Fruit fly (Drosophila melanogaster): ENCODE measurements around the gene CG32071.

The CG32071 gene

DNA sequence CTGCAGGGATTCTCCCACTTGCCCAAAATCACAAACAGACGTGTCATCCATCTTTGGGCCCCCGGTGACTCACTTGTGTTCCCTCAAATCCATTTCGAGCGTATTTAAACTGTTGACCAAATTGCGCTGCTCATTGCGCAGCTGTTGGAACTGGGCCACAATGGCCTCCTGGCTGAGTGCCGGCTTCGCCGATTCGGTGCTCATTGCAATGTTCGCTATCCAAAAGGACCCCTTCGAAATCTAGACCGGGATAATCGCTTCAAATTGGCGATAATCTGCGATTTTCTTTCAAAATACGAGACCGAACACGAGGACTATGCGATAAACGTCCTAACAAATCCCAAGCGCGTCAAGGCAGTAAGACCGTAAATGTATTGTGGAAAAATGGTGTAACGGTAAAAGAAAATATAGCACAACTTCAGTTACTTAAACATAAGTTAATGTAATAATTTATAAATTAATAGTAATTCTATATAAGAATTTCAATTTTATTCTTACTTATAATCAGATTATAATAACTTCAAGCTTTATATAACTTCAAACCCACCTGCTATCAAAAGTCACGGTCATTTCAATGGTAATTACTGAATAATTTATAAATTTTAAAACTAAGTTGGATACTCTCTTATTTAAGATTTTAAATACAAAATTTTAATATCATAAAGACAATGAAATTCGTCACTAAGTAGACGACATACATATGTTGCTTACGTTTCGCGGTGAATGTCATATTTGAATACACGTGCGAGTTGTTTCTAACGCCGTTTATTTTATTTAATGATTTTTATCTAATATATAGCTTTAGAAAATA, 29.4 kb downstream of the CG32071 start, which contains the start of the genes Pfdn2 and Noc1 (continued):
- peak; percentile 86 for TF ChIP-seq MESR4 (GFP tag; optimal IDR thresholded peaks at IDR 0.05)
- TF ChIP-seq CG33557 (GFP tag; optimal IDR thresholded peaks at IDR 0.05) = peak; percentile 30
- TF ChIP-seq CG10959 (GFP tag; IDR thresholded peaks at IDR 0.05) = no peak
- TF ChIP-seq BEAF-32 (GFP tag; optimal IDR thresholded peaks at IDR 0.05) = peak; percentile 16
- no peak for TF ChIP-seq seq (GFP tag; IDR thresholded peaks at IDR 0.05)
- TF ChIP-seq tll (GFP tag; optimal IDR thresholded peaks at IDR 0.05) = no peak
- no peak for TF ChIP-seq stwl (tag; optimal IDR thresholded peaks at IDR 0.05)
- peak; percentile 54 for TF ChIP-seq CG12155 (GFP tag; optimal IDR thresholded peaks at IDR 0.05)
- no peak for TF ChIP-seq CG7963 (GFP tag; IDR thresholded peaks at IDR 0.05; ENCODE audit: partially characterized antibody)
- no peak for TF ChIP-seq CG1792 (GFP tag; optimal IDR thresholded peaks at IDR 0.05)
- no peak for TF ChIP-seq Deaf1 (tag; optimal IDR thresholded peaks at IDR 0.05)
- TF ChIP-seq CG7987 (GFP tag; optimal IDR thresholded peaks at IDR 0.05) = no peak
- no peak for TF ChIP-seq dimm (GFP tag; IDR thresholded peaks at IDR 0.05)
- no peak for TF ChIP-seq Dfd (GFP tag; optimal IDR thresholded peaks at IDR 0.05)
- no peak for TF ChIP-seq CG8765 (GFP tag; IDR thresholded peaks at IDR 0.05)
- no peak for TF ChIP-seq bab2 (GFP tag; optimal IDR thresholded peaks at IDR 0.05)
- peak; percentile 41 for TF ChIP-seq NfI (GFP tag; optimal IDR thresholded peaks at IDR 0.05)
- no peak for TF ChIP-seq sc (optimal IDR thresholded peaks at IDR 0.05)
- TF ChIP-seq sc (GFP tag; optimal IDR thresholded peaks at IDR 0.05) = no peak
- TF ChIP-seq jing (GFP tag; optimal IDR thresholded peaks at IDR 0.05) = no peak
- no peak for TF ChIP-seq Sry-δ (GFP tag; optimal IDR thresholded peaks at IDR 0.05)
- no peak for TF ChIP-seq CG42726 (GFP tag; IDR thresholded peaks at IDR 0.05; ENCODE audit: partially characterized antibody)
- no peak for TF ChIP-seq lbe (GFP tag; optimal IDR thresholded peaks at IDR 0.05)
- TF ChIP-seq CG9797 (GFP tag; optimal IDR thresholded peaks at IDR 0.05) = peak; percentile 49
- no peak for TF ChIP-seq GATAe (GFP tag; conservative IDR thresholded peaks at IDR 0.05)
- no peak for TF ChIP-seq CG11504 (tag; optimal IDR thresholded peaks at IDR 0.05)
- TF ChIP-seq Nf-YB (GFP tag; optimal IDR thresholded peaks at IDR 0.05) = no peak
- no peak for TF ChIP-seq schlank (tag; optimal IDR thresholded peaks at IDR 0.05)
- TF ChIP-seq HLH54F (GFP tag; optimal IDR thresholded peaks at IDR 0.05) = no peak
- TF ChIP-seq sd (tag; optimal IDR thresholded peaks at IDR 0.05) = no peak
- TF ChIP-seq CG11398 (GFP tag; optimal IDR thresholded peaks at IDR 0.05) = no peak
- TF ChIP-seq CG5245 (GFP tag; optimal IDR thresholded peaks at IDR 0.05) = no peak
- peak; percentile 41; the same call in 2 of the 3 replicates for TF ChIP-seq tgo (GFP tag; IDR thresholded peaks at IDR 0.05)
- TF ChIP-seq CG9727 (GFP tag; optimal IDR thresholded peaks at IDR 0.05) = peak; percentile 39
- peak; percentile 9; the same call in 1 of the 2 replicates for TF ChIP-seq ara (GFP tag; IDR thresholded peaks at IDR 0.05)
- TF ChIP-seq pros (GFP tag; optimal IDR thresholded peaks at IDR 0.05) = no peak
- no peak for TF ChIP-seq CTCF (GFP tag; optimal IDR thresholded peaks at IDR 0.05)
- TF ChIP-seq gce (GFP tag; IDR thresholded peaks at IDR 0.05) = no peak
- TF ChIP-seq pb (GFP tag; optimal IDR thresholded peaks at IDR 0.05) = no peak
- no peak for TF ChIP-seq ac (GFP tag; optimal IDR thresholded peaks at IDR 0.05)
- TF ChIP-seq mam (GFP tag; optimal IDR thresholded peaks at IDR 0.05) = peak; percentile 43
- 0 out of 3 replicates have a peak, but pooled peaks have one; percentile 27 for TF ChIP-seq jigr1 (GFP tag; IDR thresholded peaks at IDR 0.05)
- TF ChIP-seq CG17612 (GFP tag; IDR thresholded peaks at IDR 0.05) = no peak
- no peak for TF ChIP-seq B-H1 (GFP tag; IDR thresholded peaks at IDR 0.05)
- peak; percentile 60 for TF ChIP-seq CG10267 (tag; optimal IDR thresholded peaks at IDR 0.05)
- TF ChIP-seq H15 (GFP tag; IDR thresholded peaks at IDR 0.05) = no peak
- TF ChIP-seq zen2 (GFP tag; IDR thresholded peaks at IDR 0.05; ENCODE audit: partially characterized antibody) = no peak
- TF ChIP-seq fru (optimal IDR thresholded peaks at IDR 0.05) = no peak
- TF ChIP-seq sob (GFP tag; IDR thresholded peaks at IDR 0.05) = no peak
- no peak for TF ChIP-seq NK7.1 (GFP tag; optimal IDR thresholded peaks at IDR 0.05)
- TF ChIP-seq B-H2 (GFP tag; optimal IDR thresholded peaks at IDR 0.05) = peak; percentile 29

All from whole organism, embryonic.